Fruit fly (Drosophila melanogaster) whole organism, pupa: ENCODE measurements around the gene Tomosyn.
A peak's percentile ranks its signal among the peaks of the same experiment; 100 is the strongest.

Source experiments
- CG10348 ChIP-seq: fragments of 200-800 bp; sonication (Bioruptor generic); IDR thresholded peaks from 2 replicates; pipeline ENCODE4 v1.3.6; 2022; ENCODE audit warnings: missing biosample characterization, missing genetic modification characterization
- CG12605 ChIP-seq: fragments of 200-800 bp; sonication (Bioruptor generic); IDR thresholded peaks from 2 replicates; pipeline ENCODE4 v1.3.6; 2022; ENCODE audit warnings: missing biosample characterization, missing genetic modification characterization
- CG13204 ChIP-seq: fragments of 200-800 bp; sonication (Bioruptor generic); optimal IDR thresholded peaks from 2 replicates; lab custom pipeline; 2018; ENCODE audit warnings: missing biosample characterization, mild to moderate bottlenecking, missing genetic modification characterization, moderate library complexity
- CG14655 ChIP-seq: fragments of 200-800 bp; sonication (Bioruptor generic); optimal IDR thresholded peaks from 3 replicates; lab custom pipeline; 2017; ENCODE audit warnings: mild to moderate bottlenecking, missing biosample characterization, missing genetic modification reagents, missing genetic modification characterization
- CG15710 ChIP-seq: fragments of 200-800 bp; sonication (Bioruptor generic); optimal IDR thresholded peaks from 2 replicates; lab custom pipeline; 2018; ENCODE audit warnings: missing biosample characterization, mild to moderate bottlenecking, missing genetic modification characterization, moderate library complexity
- CG17806 ChIP-seq: fragments of 200-800 bp; sonication (Bioruptor generic); optimal IDR thresholded peaks from 2 replicates; lab custom pipeline; 2018; ENCODE audit warnings: missing biosample characterization, mild to moderate bottlenecking, missing genetic modification characterization, moderate library complexity
- CG32121 ChIP-seq: fragments of 200-800 bp; sonication (Bioruptor generic); IDR thresholded peaks from 2 replicates; pipeline ENCODE4 v1.3.6; 2022; ENCODE audit warnings: missing biosample characterization, missing genetic modification characterization
- CG34367 ChIP-seq: fragments of 200-800 bp; sonication (Bioruptor generic); optimal IDR thresholded peaks from 2 replicates; lab custom pipeline; 2018; ENCODE audit warnings: missing biosample characterization, mild to moderate bottlenecking, missing genetic modification characterization
- CG4496 ChIP-seq: fragments of 200-800 bp; sonication (Bioruptor generic); IDR thresholded peaks from 3 replicates; pipeline ENCODE4 v1.3.6; 2022; ENCODE audit warnings: missing biosample characterization, missing genetic modification characterization
- CG8159 ChIP-seq: fragments of 200-800 bp; sonication (Bioruptor generic); optimal IDR thresholded peaks from 3 replicates; lab custom pipeline; 2018; ENCODE audit warnings: missing biosample characterization, mild to moderate bottlenecking, missing genetic modification characterization, moderate library complexity
- CG8301 ChIP-seq: fragments of 200-800 bp; sonication (Bioruptor generic); optimal IDR thresholded peaks from 2 replicates; lab custom pipeline; 2018; ENCODE audit warnings: missing biosample characterization, mild to moderate bottlenecking, missing genetic modification characterization
- CG9948 ChIP-seq: fragments of 200-800 bp; sonication (Bioruptor generic); optimal IDR thresholded peaks from 2 replicates; lab custom pipeline; 2018; ENCODE audit warnings: missing biosample characterization, mild to moderate bottlenecking, missing genetic modification characterization, moderate library complexity
- D1 ChIP-seq: fragments of 200-800 bp; sonication (Bioruptor generic); optimal IDR thresholded peaks from 2 replicates; lab custom pipeline; 2018; ENCODE audit warnings: missing biosample characterization, mild to moderate bottlenecking, missing genetic modification characterization, moderate library complexity
- EcR ChIP-seq: fragments of 200-800 bp; sonication (Bioruptor generic); optimal IDR thresholded peaks from 3 replicates; lab custom pipeline; 2019; ENCODE audit warnings: missing biosample characterization, missing genetic modification characterization, mild to moderate bottlenecking, moderate library complexity, missing genetic modification reagents
- Ets98B ChIP-seq: fragments of 200-800 bp; sonication (Bioruptor generic); IDR thresholded peaks from 2 replicates; pipeline ENCODE4 v1.3.6; 2022; ENCODE audit warnings: missing biosample characterization, missing genetic modification characterization
- Pif1A ChIP-seq: fragments of 200-800 bp; sonication (Bioruptor generic); optimal IDR thresholded peaks from 3 replicates; lab custom pipeline; 2016; ENCODE audit warnings: missing biosample characterization, missing genetic modification characterization
- Pif1B ChIP-seq: fragments of 200-800 bp; sonication (Bioruptor generic); optimal IDR thresholded peaks from 3 replicates; lab custom pipeline; 2016; ENCODE audit warnings: missing biosample characterization, missing genetic modification characterization
- Snoo ChIP-seq: fragments of 200-800 bp; sonication (Bioruptor generic); optimal IDR thresholded peaks from 3 replicates; lab custom pipeline; 2017; ENCODE audit warnings: missing biosample characterization, mild to moderate bottlenecking, missing genetic modification characterization, inconsistent platforms
- fd96Ca ChIP-seq: fragments of 200-800 bp; sonication (Bioruptor generic); IDR thresholded peaks from 3 replicates; pipeline ENCODE4 v1.3.6; 2022; ENCODE audit warnings: missing biosample characterization, missing genetic modification characterization
- gl ChIP-seq: fragments of 200-800 bp; sonication (Bioruptor generic); optimal IDR thresholded peaks from 2 replicates; lab custom pipeline; 2018; ENCODE audit warnings: missing biosample characterization, mild to moderate bottlenecking, missing genetic modification characterization
- rn ChIP-seq: fragments of 200-800 bp; sonication (Bioruptor generic); IDR thresholded peaks from 2 replicates; pipeline ENCODE4 v1.3.6; 2022; ENCODE audit warnings: missing biosample characterization, missing genetic modification characterization

Gene Tomosyn

dm6 chrX:12668723-12669122 is 37.3 kb downstream of the Tomosyn start:
- no peak for TF ChIP-seq CG15710 (tag; lab: Kevin White, UChicago)
- peak; percentile 12 for TF ChIP-seq EcR (GFP tag; lab: Kevin White, UChicago)
- TF ChIP-seq, all 21 proteins: peak for 1

DNA sequence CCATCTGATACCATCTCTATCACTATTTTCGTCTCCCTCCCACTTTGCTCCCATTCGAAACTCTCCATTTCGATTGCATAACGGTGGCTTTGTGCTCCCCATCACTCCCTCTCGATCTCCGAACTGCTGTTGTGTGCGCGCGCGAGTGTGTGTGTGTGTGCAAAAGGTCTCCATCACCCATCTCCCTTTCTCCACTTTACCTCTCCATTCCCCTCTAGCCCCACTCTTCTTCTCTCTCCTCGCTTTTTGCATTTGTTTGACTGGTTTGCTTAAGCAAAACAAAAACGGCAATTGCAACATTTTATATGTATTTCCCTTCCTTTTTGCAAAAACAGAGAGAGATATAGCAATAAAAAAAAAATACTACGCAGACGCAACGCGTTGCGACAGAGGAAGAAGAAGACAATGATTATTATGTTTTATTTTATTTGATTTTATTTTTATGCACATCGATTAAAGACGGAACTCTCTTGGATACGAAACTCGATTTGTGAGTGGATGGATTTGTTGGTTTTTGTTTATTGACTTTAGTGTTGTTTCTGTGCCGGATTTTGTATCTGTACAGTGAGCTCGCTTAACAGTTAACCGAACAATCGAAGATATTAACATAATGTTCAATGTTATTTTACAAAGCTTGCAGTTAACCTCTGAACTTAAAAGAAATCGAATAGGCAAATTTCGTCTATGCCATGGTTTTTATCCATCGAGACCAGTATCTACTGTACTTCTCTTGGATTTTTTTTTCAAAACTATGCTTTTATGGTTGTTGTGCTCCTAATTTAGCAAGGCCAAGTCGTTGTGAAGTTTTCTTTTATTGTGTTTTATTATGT is 38.5 kb downstream of the Tomosyn start:
- TF ChIP-seq fd96Ca (GFP tag; lab: Robert Waterston, UW) (peak; percentile 64; the same call in 2 of the 3 replicates), EcR (GFP tag; lab: Kevin White, UChicago) (peak; percentile 61), CG13204 (GFP tag; lab: Kevin White, UChicago) (peak; percentile 66), Pif1A (GFP tag; lab: Kevin White, UChicago) (peak; percentile 65), CG12605 (GFP tag; lab: Robert Waterston, UW) (peak; percentile 33; the same call in 1 of the 2 replicates), CG4496 (peak; percentile 80), CG34367 (peak; percentile 53), Pif1B (GFP tag; lab: Kevin White, UChicago) (peak; percentile 9), gl (peak; percentile 73), CG17806 (tag; lab: Kevin White, UChicago) (peak; percentile 58), CG32121 (GFP tag; lab: Robert Waterston, UW) (peak; percentile 77), CG8301 (tag; lab: Kevin White, UChicago) (peak; percentile 66), D1 (peak; percentile 25), CG14655 (peak; percentile 64), Ets98B (GFP tag; lab: Robert Waterston, UW) (peak; percentile 65), CG10348 (no peak), rn (GFP tag; lab: Robert Waterston, UW) (peak; percentile 28; the same call in 1 of the 2 replicates), CG9948 (tag; lab: Kevin White, UChicago) (peak; percentile 51), CG15710 (tag; lab: Kevin White, UChicago) (peak; percentile 73), CG8159 (tag; lab: Kevin White, UChicago) (peak; percentile 73), Snoo (tag; lab: Kevin White, UChicago) (peak; percentile 56)

DNA sequence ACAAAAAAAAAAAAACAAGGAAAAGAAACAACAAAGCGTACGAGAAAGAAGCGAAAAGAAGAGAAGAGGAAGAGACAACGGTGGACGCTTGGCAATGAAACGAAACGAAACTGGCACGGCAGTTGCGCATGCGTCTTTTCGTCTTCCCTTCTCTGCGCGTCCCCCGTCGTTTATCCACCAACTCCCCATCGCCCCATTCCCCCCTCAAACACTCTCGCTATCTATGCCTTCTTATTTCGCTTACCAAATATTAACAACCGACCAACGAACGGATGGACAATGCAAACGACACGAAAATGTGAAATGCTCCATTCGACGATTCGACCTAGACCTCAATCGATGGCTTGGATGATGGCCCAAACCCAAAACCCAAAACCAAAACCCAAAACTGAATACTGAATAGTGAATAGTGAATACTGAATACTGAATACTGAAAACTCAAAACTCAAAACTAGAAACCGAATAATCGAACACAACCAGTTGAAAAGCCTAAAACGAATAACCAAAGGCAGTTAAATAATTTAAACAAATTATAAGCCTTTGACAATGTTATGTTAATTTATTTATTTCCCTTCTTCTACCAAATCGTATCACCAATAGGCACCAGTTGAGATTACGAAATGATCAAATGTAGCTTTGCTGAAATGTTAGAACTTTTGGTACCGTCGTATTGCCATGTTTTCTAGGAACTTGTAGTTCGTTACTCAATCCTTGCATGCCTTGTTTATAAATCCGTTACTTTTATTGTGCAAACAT is 39.3 kb downstream of the Tomosyn start:
- TF ChIP-seq D1 (no peak), CG14655 (no peak), Ets98B (GFP tag; lab: Robert Waterston, UW) (no peak), CG34367 (no peak), CG8301 (tag; lab: Kevin White, UChicago) (no peak), CG13204 (GFP tag; lab: Kevin White, UChicago) (no peak), fd96Ca (GFP tag; lab: Robert Waterston, UW) (no peak), CG9948 (tag; lab: Kevin White, UChicago) (no peak), Pif1A (GFP tag; lab: Kevin White, UChicago) (no peak), EcR (GFP tag; lab: Kevin White, UChicago) (no peak), rn (GFP tag; lab: Robert Waterston, UW) (no peak), Pif1B (GFP tag; lab: Kevin White, UChicago) (no peak), gl (no peak), CG17806 (tag; lab: Kevin White, UChicago) (no peak), CG10348 (no peak), Snoo (tag; lab: Kevin White, UChicago) (no peak), CG4496 (no peak; the same call in 2 of the 3 replicates), CG32121 (GFP tag; lab: Robert Waterston, UW) (no peak), CG8159 (tag; lab: Kevin White, UChicago) (no peak), CG15710 (tag; lab: Kevin White, UChicago) (no peak)

DNA sequence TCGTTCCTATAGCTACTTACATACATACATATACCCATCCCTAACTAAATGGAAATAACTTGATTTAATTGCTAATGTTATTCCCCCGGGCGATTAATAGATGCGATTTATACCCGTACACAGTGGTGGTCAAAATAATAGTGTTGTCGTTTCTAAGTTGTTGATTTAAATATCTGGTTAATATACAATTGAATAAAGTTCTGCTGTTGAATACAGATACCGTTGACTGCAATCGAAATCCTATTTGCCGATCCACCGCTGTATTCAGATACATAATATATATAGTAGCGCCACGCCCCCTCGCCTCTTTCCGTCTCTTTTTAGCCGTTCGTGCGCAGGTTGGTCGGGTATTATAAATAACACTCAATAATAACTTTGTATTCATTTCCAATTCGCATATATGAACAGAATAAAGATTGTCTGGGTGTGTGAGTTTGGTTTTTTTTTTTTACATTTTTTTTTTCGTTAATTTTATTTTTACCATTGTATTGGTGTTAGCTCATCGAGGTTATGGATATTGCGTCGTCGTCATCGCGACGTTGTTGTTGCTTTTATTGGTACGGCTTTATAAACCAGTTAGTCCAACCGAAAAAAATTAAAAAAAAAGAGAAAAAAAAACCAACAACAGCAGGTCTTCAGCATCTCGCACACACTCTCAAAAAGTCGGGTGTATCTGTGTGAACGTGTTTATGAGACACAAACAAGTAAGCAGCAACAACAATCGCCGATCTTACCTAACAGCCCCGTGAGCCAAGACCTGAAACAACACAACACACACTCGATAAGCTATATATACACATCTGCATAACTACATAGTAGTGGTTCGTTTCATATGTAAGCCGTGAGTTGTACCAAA is 41.1 kb downstream of the Tomosyn start:
- TF ChIP-seq CG8301 (tag; lab: Kevin White, UChicago) (peak; percentile 14), Pif1B (GFP tag; lab: Kevin White, UChicago) (peak; percentile 41), CG17806 (tag; lab: Kevin White, UChicago) (peak; percentile 43), D1 (no peak), CG14655 (peak; percentile 12), CG9948 (tag; lab: Kevin White, UChicago) (peak; percentile 36), fd96Ca (GFP tag; lab: Robert Waterston, UW) (peak; percentile 21; the same call in 2 of the 3 replicates), CG34367 (peak; percentile 59), CG15710 (tag; lab: Kevin White, UChicago) (peak; percentile 57), CG13204 (GFP tag; lab: Kevin White, UChicago) (peak; percentile 78), CG32121 (GFP tag; lab: Robert Waterston, UW) (peak; percentile 36; the same call in 1 of the 2 replicates), CG4496 (peak; percentile 52), Ets98B (GFP tag; lab: Robert Waterston, UW) (peak; percentile 44; the same call in 1 of the 2 replicates), EcR (GFP tag; lab: Kevin White, UChicago) (peak; percentile 76), Snoo (tag; lab: Kevin White, UChicago) (peak; percentile 4), CG10348 (no peak), CG8159 (tag; lab: Kevin White, UChicago) (peak; percentile 55), Pif1A (GFP tag; lab: Kevin White, UChicago) (peak; percentile 51), rn (GFP tag; lab: Robert Waterston, UW) (no peak), gl (peak; percentile 83), CG12605 (GFP tag; lab: Robert Waterston, UW) (peak; percentile 76)
